Fruit fly (Drosophila melanogaster): ENCODE measurements around the gene Cnx14D.

The Cnx14D gene

dm6 chrX:16552567-16552966 lies 27.4 kb upstream of the Cnx14D start (continued):
- TF ChIP-seq CG7357 (GFP tag; IDR thresholded peaks at IDR 0.05) (peak; percentile 51; the same call in 2 of the 3 replicates), Ravus (GFP tag; IDR thresholded peaks at IDR 0.05) (peak; percentile 49; the same call in 1 of the 2 replicates), CG14860 (GFP tag; IDR thresholded peaks at IDR 0.05; ENCODE audit: partially characterized antibody) (no peak), trem (tag; optimal IDR thresholded peaks at IDR 0.05) (peak; percentile 66), CG6689 (GFP tag; IDR thresholded peaks at IDR 0.05) (peak; percentile 79), sens-2 (GFP tag; IDR thresholded peaks at IDR 0.05) (peak; percentile 74), Fer3 (tag; optimal IDR thresholded peaks at IDR 0.05) (peak; percentile 83), CG8944 (GFP tag; optimal IDR thresholded peaks at IDR 0.05) (peak; percentile 44), peb (GFP tag; IDR thresholded peaks at IDR 0.05) (0 out of 2 replicates have a peak, but pooled peaks have one; percentile 19), NC2α (GFP tag; optimal IDR thresholded peaks at IDR 0.05) (no peak), ci (GFP tag; IDR thresholded peaks at IDR 0.05) (peak; percentile 87), CG31388 (GFP tag; optimal IDR thresholded peaks at IDR 0.05) (peak; percentile 15), Hr78 (GFP tag; optimal IDR thresholded peaks at IDR 0.05) (peak in 1 of 2 experiments; percentile 37), fu2 (GFP tag; optimal IDR thresholded peaks at IDR 0.05) (peak; percentile 40), CG13894 (tag; optimal IDR thresholded peaks at IDR 0.05) (peak; percentile 25), lov (optimal IDR thresholded peaks at IDR 0.05) (no peak), lov (GFP tag; IDR thresholded peaks at IDR 0.05) (0 out of 3 replicates have a peak, but pooled peaks have one; percentile 53), Hsf (GFP tag; optimal IDR thresholded peaks at IDR 0.05) (peak; percentile 65), prd (optimal IDR thresholded peaks at IDR 0.05) (no peak), prd (GFP tag; IDR thresholded peaks at IDR 0.05) (peak; percentile 66; the same call in 2 of the 3 replicates), CG11456 (GFP tag; IDR thresholded peaks at IDR 0.05) (no peak; the same call in 1 of the 3 replicates), da (GFP tag; optimal IDR thresholded peaks at IDR 0.05) (no peak), Mad (GFP tag; optimal IDR thresholded peaks at IDR 0.05) (peak; percentile 61), D (optimal IDR thresholded peaks at IDR 0.05) (no peak), D (GFP tag; optimal IDR thresholded peaks at IDR 0.05) (peak; percentile 83), Six4 (GFP tag; optimal IDR thresholded peaks at IDR 0.05) (peak; percentile 78), Ada2b (GFP tag; IDR thresholded peaks at IDR 0.05) (peak; percentile 66), CG10147 (GFP tag; optimal IDR thresholded peaks at IDR 0.05) (peak; percentile 71), ro (GFP tag; IDR thresholded peaks at IDR 0.05) (no peak), CG18599 (GFP tag; optimal IDR thresholded peaks at IDR 0.05) (peak; percentile 86), Antp (GFP tag; optimal IDR thresholded peaks at IDR 0.05) (peak; percentile 52), CG12071 (GFP tag; optimal IDR thresholded peaks at IDR 0.05) (peak; percentile 79), chm (GFP tag; IDR thresholded peaks at IDR 0.05) (peak; percentile 86; the same call in 1 of the 2 replicates), disco-r (GFP tag; optimal IDR thresholded peaks at IDR 0.05) (peak; percentile 21), CG3065 (GFP tag; optimal IDR thresholded peaks at IDR 0.05) (peak; percentile 62), lmd (GFP tag; IDR thresholded peaks at IDR 0.05) (peak; percentile 76; the same call in 1 of the 2 replicates), vnd (GFP tag; IDR thresholded peaks at IDR 0.05; ENCODE audit: partially characterized antibody) (no peak), MESR4 (GFP tag; optimal IDR thresholded peaks at IDR 0.05) (no peak), CG4282 (GFP tag; optimal IDR thresholded peaks at IDR 0.05) (no peak), CG11247 (GFP tag; IDR thresholded peaks at IDR 0.05) (peak; percentile 69), dati (GFP tag; IDR thresholded peaks at IDR 0.05) (no peak), CG6654 (GFP tag; optimal IDR thresholded peaks at IDR 0.05) (peak; percentile 63), Dek (tag; optimal IDR thresholded peaks at IDR 0.05) (peak; percentile 80), Dll (GFP tag; IDR thresholded peaks at IDR 0.05; ENCODE audit: partially characterized antibody) (0 out of 4 replicates have a peak, but pooled peaks have one; percentile 15), inv (GFP tag; IDR thresholded peaks at IDR 0.05; ENCODE audit: partially characterized antibody) (no peak), ara (GFP tag; IDR thresholded peaks at IDR 0.05) (peak; percentile 78), Nf-YB (GFP tag; optimal IDR thresholded peaks at IDR 0.05) (peak; percentile 62), fd64A (GFP tag; optimal IDR thresholded peaks at IDR 0.05) (no peak), CG11723 (GFP tag; optimal IDR thresholded peaks at IDR 0.05) (peak; percentile 67), Hey (tag; optimal IDR thresholded peaks at IDR 0.05) (no peak), hkb (optimal IDR thresholded peaks at IDR 0.05) (no peak), hkb (GFP tag; IDR thresholded peaks at IDR 0.05) (peak; percentile 86)
